Fruit fly (Drosophila melanogaster): Measurements from ENCODE around the gene Pcp.

The Pcp gene

DNA sequence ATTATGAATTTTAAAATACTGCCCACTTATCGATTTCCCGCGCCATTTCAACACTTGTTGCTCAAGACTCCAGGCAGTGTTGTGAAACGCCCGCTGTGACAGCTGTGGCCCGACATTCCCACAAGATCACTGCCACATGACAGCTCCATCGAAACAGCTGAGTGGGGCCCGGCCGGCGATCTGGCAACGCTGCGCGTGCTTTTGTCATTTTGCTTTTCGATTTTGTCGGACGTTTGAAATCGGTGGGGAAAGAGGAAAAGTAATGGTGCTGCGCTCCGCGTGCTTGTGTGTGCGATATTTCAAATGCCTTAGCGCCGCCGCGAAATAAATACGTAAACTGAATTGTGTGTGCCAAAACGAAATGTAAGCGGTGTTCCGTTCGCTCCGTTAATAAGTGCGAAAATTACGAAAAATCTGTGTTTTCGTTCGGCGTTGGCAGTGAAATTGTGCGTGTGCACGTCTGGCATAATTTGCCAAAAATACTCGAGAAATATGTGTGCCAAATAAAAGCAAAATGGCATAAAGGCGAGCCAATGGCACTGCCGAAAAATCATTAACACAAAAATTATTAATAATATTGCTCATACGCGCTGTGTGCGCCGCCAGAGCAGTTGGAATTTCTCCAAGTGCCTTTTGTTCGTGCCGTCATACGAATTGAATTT, 20.8 kb downstream of the Pcp start (continued):
- TF ChIP-seq H15 (GFP tag; IDR thresholded peaks at IDR 0.05) (peak; percentile 26; the same call in 1 of the 3 replicates), Atf-2 (GFP tag; optimal IDR thresholded peaks at IDR 0.05) (no peak), gcm2 (GFP tag; optimal IDR thresholded peaks at IDR 0.05) (peak; percentile 22), CG5245 (GFP tag; optimal IDR thresholded peaks at IDR 0.05) (no peak), CG16813 (GFP tag; IDR thresholded peaks at IDR 0.05; ENCODE audit: partially characterized antibody) (peak; percentile 68), zfh2 (GFP tag; optimal IDR thresholded peaks at IDR 0.05) (peak; percentile 65), CG4707 (GFP tag; optimal IDR thresholded peaks at IDR 0.05) (peak; percentile 13), CG10431 (GFP tag; optimal IDR thresholded peaks at IDR 0.05) (no peak), CkIIα-i1 (GFP tag; IDR thresholded peaks at IDR 0.05) (no peak), z (GFP tag; IDR thresholded peaks at IDR 0.05) (no peak), trem (tag; optimal IDR thresholded peaks at IDR 0.05) (peak; percentile 61), zfh1 (GFP tag; IDR thresholded peaks at IDR 0.05) (peak; percentile 32; the same call in 1 of the 3 replicates), fru (optimal IDR thresholded peaks at IDR 0.05) (no peak), en (GFP tag; optimal IDR thresholded peaks at IDR 0.05) (no peak), exex (tag; optimal IDR thresholded peaks at IDR 0.05) (peak; percentile 12), CG3281 (GFP tag; optimal IDR thresholded peaks at IDR 0.05) (peak; percentile 51), CG13424 (tag; optimal IDR thresholded peaks at IDR 0.05) (peak; percentile 30), twi (tag; optimal IDR thresholded peaks at IDR 0.05) (peak; percentile 39), mam (GFP tag; optimal IDR thresholded peaks at IDR 0.05) (peak; percentile 51), sob (GFP tag; IDR thresholded peaks at IDR 0.05) (peak; percentile 64), pan (optimal IDR thresholded peaks at IDR 0.05) (no peak), pan (GFP tag; optimal IDR thresholded peaks at IDR 0.05 in 1 of 2, IDR thresholded peaks at IDR 0.05 in 1 of 2) (peak in 1 of 2 experiments; percentile 23)

DNA sequence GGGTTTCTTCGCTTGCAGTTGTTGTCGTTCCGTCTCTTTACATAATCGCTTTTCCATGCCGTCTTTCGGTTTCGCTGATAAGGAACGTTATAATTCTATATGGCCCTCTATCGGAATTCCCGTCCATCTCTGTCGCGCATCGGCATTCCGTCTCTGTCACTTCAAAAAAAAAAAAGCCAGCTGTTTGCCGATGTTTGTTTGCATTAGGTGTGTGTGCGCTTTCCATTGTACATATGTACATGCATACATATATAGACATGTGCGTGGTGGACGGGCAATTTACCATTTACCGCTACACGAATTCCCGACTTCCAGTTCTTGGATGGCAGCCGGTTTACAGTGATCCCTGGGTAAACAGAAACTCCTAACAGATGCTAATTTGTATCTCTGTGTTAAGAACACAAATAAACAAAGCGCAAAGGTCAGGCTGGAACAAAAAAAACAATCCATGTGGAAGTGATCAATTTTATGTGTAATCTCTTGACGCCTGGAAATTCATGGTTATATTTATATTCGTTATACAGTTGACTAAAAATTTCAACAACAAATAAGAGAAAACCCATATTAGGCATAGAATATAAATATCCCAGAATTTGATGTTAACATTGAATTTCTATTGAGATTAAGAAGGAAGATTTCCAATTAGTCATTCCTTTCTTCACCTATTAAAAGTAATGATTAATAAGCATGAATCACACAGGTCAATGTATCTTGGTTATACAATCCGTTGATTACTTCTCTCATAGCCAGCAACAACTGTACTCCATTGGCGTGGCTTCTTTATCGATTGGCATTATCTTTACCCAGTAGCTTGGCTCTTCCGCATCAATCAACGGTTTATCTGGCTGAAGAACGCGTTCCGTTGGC, 21.8 kb downstream of the Pcp start:
- TF ChIP-seq fd3F (GFP tag; optimal IDR thresholded peaks at IDR 0.05): no peak
- peak; percentile 6 for TF ChIP-seq CG17568 (GFP tag; optimal IDR thresholded peaks at IDR 0.05)
- peak; percentile 84 for TF ChIP-seq ci (GFP tag; IDR thresholded peaks at IDR 0.05)
- peak; percentile 27; the same call in 1 of the 3 replicates for TF ChIP-seq CG34422 (GFP tag; IDR thresholded peaks at IDR 0.05)
- TF ChIP-seq Sry-δ (GFP tag; optimal IDR thresholded peaks at IDR 0.05): no peak
- no peak for TF ChIP-seq Ptx1 (GFP tag; IDR thresholded peaks at IDR 0.05)
- TF ChIP-seq CG7556 (GFP tag; optimal IDR thresholded peaks at IDR 0.05): peak; percentile 31
- peak; percentile 9; the same call in 1 of the 3 replicates for TF ChIP-seq B-H1 (GFP tag; IDR thresholded peaks at IDR 0.05)
- TF ChIP-seq CG6854 (GFP tag; optimal IDR thresholded peaks at IDR 0.05): peak; percentile 8
- peak; percentile 87 for TF ChIP-seq CG33557 (GFP tag; optimal IDR thresholded peaks at IDR 0.05)
- no peak for TF ChIP-seq CG31365 (tag; optimal IDR thresholded peaks at IDR 0.05)
- TF ChIP-seq gfzf (GFP tag; optimal IDR thresholded peaks at IDR 0.05): no peak
- no peak for TF ChIP-seq sc (optimal IDR thresholded peaks at IDR 0.05)
- peak; percentile 37 for TF ChIP-seq sc (GFP tag; optimal IDR thresholded peaks at IDR 0.05)
- TF ChIP-seq h (optimal IDR thresholded peaks at IDR 0.05): no peak
- TF ChIP-seq dpn (GFP tag; optimal IDR thresholded peaks at IDR 0.05): no peak
- TF ChIP-seq Lhr (GFP tag; optimal IDR thresholded peaks at IDR 0.05): peak; percentile 38
- TF ChIP-seq CG10366 (GFP tag; IDR thresholded peaks at IDR 0.05): no peak
- TF ChIP-seq lbe (GFP tag; optimal IDR thresholded peaks at IDR 0.05): no peak
- no peak for TF ChIP-seq tgo (GFP tag; IDR thresholded peaks at IDR 0.05)
- TF ChIP-seq Rfx (GFP tag; IDR thresholded peaks at IDR 0.05): peak; percentile 40; the same call in 1 of the 2 replicates
- TF ChIP-seq CG16779 (GFP tag; IDR thresholded peaks at IDR 0.05): no peak
- no peak for TF ChIP-seq CG17186 (GFP tag; optimal IDR thresholded peaks at IDR 0.05)
- no peak for TF ChIP-seq CG4730 (GFP tag; IDR thresholded peaks at IDR 0.05)
- TF ChIP-seq CG18619 (GFP tag; optimal IDR thresholded peaks at IDR 0.05): no peak
- no peak for TF ChIP-seq CG8765 (GFP tag; IDR thresholded peaks at IDR 0.05)
- TF ChIP-seq CG4820 (GFP tag; optimal IDR thresholded peaks at IDR 0.05): no peak
- no peak for TF ChIP-seq jumu (GFP tag; optimal IDR thresholded peaks at IDR 0.05)
